Fruit fly (Drosophila melanogaster): Measurements from ENCODE around the gene Orct.
A peak's percentile ranks its signal among the peaks of the same experiment; 100 is the strongest.

The Orct gene

dm6 chr3R:24293171-24293570, 17.1 kb downstream of the Orct start (continued):
- no peak for TF ChIP-seq bcd (GFP tag; optimal IDR thresholded peaks at IDR 0.05)
- TF ChIP-seq CG17361 (GFP tag; IDR thresholded peaks at IDR 0.05): 0 out of 3 replicates have a peak, but pooled peaks have one; percentile 13
- no peak for TF ChIP-seq CG1792 (GFP tag; optimal IDR thresholded peaks at IDR 0.05)
- peak; percentile 54 for TF ChIP-seq Sox100B (GFP tag; optimal IDR thresholded peaks at IDR 0.05)
- TF ChIP-seq CG11696 (GFP tag; IDR thresholded peaks at IDR 0.05): no peak
- TF ChIP-seq CG1603 (tag; optimal IDR thresholded peaks at IDR 0.05): peak; percentile 72
- TF ChIP-seq CG7745 (tag; optimal IDR thresholded peaks at IDR 0.05): peak; percentile 56
- no peak for TF ChIP-seq Myb (GFP tag; optimal IDR thresholded peaks at IDR 0.05)
- TF ChIP-seq CG15514 (GFP tag; optimal IDR thresholded peaks at IDR 0.05): no peak
- peak; percentile 24 for TF ChIP-seq CG12219 (GFP tag; optimal IDR thresholded peaks at IDR 0.05)
- TF ChIP-seq unc-4 (GFP tag; IDR thresholded peaks at IDR 0.05; ENCODE audit: partially characterized antibody): no peak
- no peak for TF ChIP-seq CG12942 (GFP tag; optimal IDR thresholded peaks at IDR 0.05)
- TF ChIP-seq CG1529 (GFP tag; optimal IDR thresholded peaks at IDR 0.05): peak; percentile 53
- no peak for TF ChIP-seq CG13287 (GFP tag; IDR thresholded peaks at IDR 0.05; ENCODE audit: partially characterized antibody)
- no peak for TF ChIP-seq TFAM (GFP tag; optimal IDR thresholded peaks at IDR 0.05)
- no peak for TF ChIP-seq H15 (GFP tag; IDR thresholded peaks at IDR 0.05)

- TF ChIP-seq toy (GFP tag; IDR thresholded peaks at IDR 0.05) (no peak), CG18262 (tag; optimal IDR thresholded peaks at IDR 0.05) (no peak), CG33557 (GFP tag; optimal IDR thresholded peaks at IDR 0.05) (no peak), onecut (GFP tag; IDR thresholded peaks at IDR 0.05) (no peak), insv (GFP tag; optimal IDR thresholded peaks at IDR 0.05) (no peak), sc (optimal IDR thresholded peaks at IDR 0.05) (no peak), sc (GFP tag; optimal IDR thresholded peaks at IDR 0.05) (no peak), jing (GFP tag; optimal IDR thresholded peaks at IDR 0.05) (no peak), Sox100B (GFP tag; optimal IDR thresholded peaks at IDR 0.05) (no peak), az2 (GFP tag; optimal IDR thresholded peaks at IDR 0.05) (no peak), CG3163 (GFP tag; optimal IDR thresholded peaks at IDR 0.05) (no peak), z (GFP tag; IDR thresholded peaks at IDR 0.05) (no peak), nmo (GFP tag; optimal IDR thresholded peaks at IDR 0.05) (no peak)
These were observed 18.2 kb downstream of the Orct start, which contains the start of gene CG5715 for dm6 chr3R:24294299-24294698. Gene CG5715 (minus strand): TSS chr3R:24294399.

dm6 chr3R:24294784-24295555, 18.9 kb downstream of the Orct start, which contains the start of gene crb:
Gene crb (plus strand): TSS chr3R:24295078.
- TF ChIP-seq CG8089 (GFP tag; optimal IDR thresholded peaks at IDR 0.05) (peak; percentile 6), Gsc (GFP tag; IDR thresholded peaks at IDR 0.05) (no peak), CG13287 (GFP tag; IDR thresholded peaks at IDR 0.05; ENCODE audit: partially characterized antibody) (peak; percentile 63), phol (tag; optimal IDR thresholded peaks at IDR 0.05) (peak; percentile 35), CG11093 (GFP tag; IDR thresholded peaks at IDR 0.05) (no peak), bab2 (GFP tag; optimal IDR thresholded peaks at IDR 0.05) (no peak), crc (GFP tag; optimal IDR thresholded peaks at IDR 0.05) (no peak), tgo (GFP tag; IDR thresholded peaks at IDR 0.05) (peak; percentile 56), CG2120 (GFP tag; optimal IDR thresholded peaks at IDR 0.05) (peak; percentile 63), ssp (GFP tag; IDR thresholded peaks at IDR 0.05) (no peak), HLH3B (GFP tag; IDR thresholded peaks at IDR 0.05) (peak; percentile 46; the same call in 1 of the 2 replicates), CG11504 (tag; optimal IDR thresholded peaks at IDR 0.05) (peak; percentile 60), Adf1 (GFP tag; IDR thresholded peaks at IDR 0.05) (peak; percentile 54; the same call in 1 of the 2 replicates), amos (GFP tag; IDR thresholded peaks at IDR 0.05; ENCODE audit: partially characterized antibody) (peak; percentile 63), knrl (GFP tag; IDR thresholded peaks at IDR 0.05; ENCODE audit: partially characterized antibody) (no peak; the same call in 1 of the 3 replicates), eyg (GFP tag; optimal IDR thresholded peaks at IDR 0.05) (peak; percentile 2), Mrtf (GFP tag; IDR thresholded peaks at IDR 0.05) (no peak), CG1529 (GFP tag; optimal IDR thresholded peaks at IDR 0.05) (no peak), CG6791 (GFP tag; IDR thresholded peaks at IDR 0.05; ENCODE audit: partially characterized antibody) (peak; percentile 80), Trl (optimal IDR thresholded peaks at IDR 0.05) (no peak), Trl (GFP tag; optimal IDR thresholded peaks at IDR 0.05) (peak; percentile 68), slou (GFP tag; optimal IDR thresholded peaks at IDR 0.05) (no peak), CG32532 (GFP tag; IDR thresholded peaks at IDR 0.05) (peak; percentile 64)
